Fruit fly (Drosophila melanogaster): ENCODE measurements around the gene side-VII.
A peak's percentile ranks its signal among the peaks of the same experiment; 100 is the strongest.

Gene side-VII

DNA sequence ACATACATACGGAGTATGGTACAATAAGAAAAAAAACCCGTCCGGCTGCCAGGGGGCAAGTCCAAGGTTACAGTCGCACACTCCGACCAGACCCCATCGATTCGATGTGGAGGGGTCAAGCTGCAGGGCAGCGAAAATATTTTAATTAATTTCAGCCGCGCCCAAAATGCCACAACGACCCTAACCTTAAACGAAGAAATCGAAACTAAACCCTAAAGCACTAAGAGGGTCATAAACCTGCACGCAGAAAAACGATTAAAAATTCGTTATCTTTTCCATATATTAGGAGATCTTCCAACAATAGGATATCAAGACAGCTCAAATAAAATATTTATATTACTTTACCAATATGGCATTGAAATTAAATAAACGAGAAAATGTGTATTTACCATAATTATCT is 37.9 kb downstream of the side-VII start (continued):
- TF ChIP-seq Hr78 (GFP tag; optimal IDR thresholded peaks at IDR 0.05) = peak in 1 of 2 experiments; percentile 72
- TF ChIP-seq CG17359 (tag; optimal IDR thresholded peaks at IDR 0.05) = peak; percentile 30
- peak; percentile 23 for TF ChIP-seq CoRest (tag; optimal IDR thresholded peaks at IDR 0.05)
- TF ChIP-seq Ssrp (tag; optimal IDR thresholded peaks at IDR 0.05) = peak; percentile 24
- TF ChIP-seq Xbp1 (GFP tag; optimal IDR thresholded peaks at IDR 0.05) = peak; percentile 13
- peak; percentile 33 for TF ChIP-seq CG2120 (GFP tag; optimal IDR thresholded peaks at IDR 0.05)
- TF ChIP-seq CG12391 (tag; optimal IDR thresholded peaks at IDR 0.05) = peak; percentile 21
- peak in 1 of 2 experiments; percentile 64 for TF ChIP-seq Hr51 (GFP tag; optimal IDR thresholded peaks at IDR 0.05)
- TF ChIP-seq lilli (GFP tag; optimal IDR thresholded peaks at IDR 0.05) = peak; percentile 2
- peak; percentile 20 for TF ChIP-seq Fer3 (tag; optimal IDR thresholded peaks at IDR 0.05)
- peak; percentile 22 for TF ChIP-seq dmrt99B (tag; optimal IDR thresholded peaks at IDR 0.05)

dm6 chr3R:9701148-9701703 is 38.6 kb downstream of the side-VII start:
- TF ChIP-seq CG12299 (tag; optimal IDR thresholded peaks at IDR 0.05) (no peak), gem (tag; optimal IDR thresholded peaks at IDR 0.05) (peak; percentile 36), twi (tag; optimal IDR thresholded peaks at IDR 0.05) (no peak), HmgZ (tag; optimal IDR thresholded peaks at IDR 0.05) (peak; percentile 21), CG14014 (GFP tag; IDR thresholded peaks at IDR 0.05) (no peak), Ets65A (GFP tag) (no peak), odd (GFP tag; optimal IDR thresholded peaks at IDR 0.05) (no peak), CG32532 (GFP tag; IDR thresholded peaks at IDR 0.05) (no peak), Dip3 (GFP tag; optimal IDR thresholded peaks at IDR 0.05) (peak; percentile 15), cwo (GFP tag; optimal IDR thresholded peaks at IDR 0.05) (peak; percentile 10), pzg (GFP tag; optimal IDR thresholded peaks at IDR 0.05) (no peak), CG17802 (tag; optimal IDR thresholded peaks at IDR 0.05) (no peak), so (GFP tag; IDR thresholded peaks at IDR 0.05) (no peak), phol (tag; optimal IDR thresholded peaks at IDR 0.05) (no peak), BtbVII (GFP tag; optimal IDR thresholded peaks at IDR 0.05) (peak; percentile 31), sima (GFP tag; optimal IDR thresholded peaks at IDR 0.05) (no peak), Side (GFP tag; optimal IDR thresholded peaks at IDR 0.05) (peak; percentile 28), hkb (optimal IDR thresholded peaks at IDR 0.05) (no peak), hkb (GFP tag; IDR thresholded peaks at IDR 0.05) (no peak), ac (GFP tag; optimal IDR thresholded peaks at IDR 0.05) (no peak), Neu2 (GFP tag; optimal IDR thresholded peaks at IDR 0.05; ENCODE audit: borderline replicate concordance) (no peak), CG3163 (GFP tag; optimal IDR thresholded peaks at IDR 0.05) (peak; percentile 49), HLHmδ (GFP tag; optimal IDR thresholded peaks at IDR 0.05) (no peak), Sry-δ (GFP tag; optimal IDR thresholded peaks at IDR 0.05) (no peak), Adf1 (GFP tag; IDR thresholded peaks at IDR 0.05) (no peak), bab2 (GFP tag; optimal IDR thresholded peaks at IDR 0.05) (peak; percentile 32), CG11247 (GFP tag; IDR thresholded peaks at IDR 0.05) (no peak), CG7963 (GFP tag; IDR thresholded peaks at IDR 0.05; ENCODE audit: partially characterized antibody) (no peak), lbe (GFP tag; optimal IDR thresholded peaks at IDR 0.05) (no peak), wdn (GFP tag; IDR thresholded peaks at IDR 0.05) (no peak), E2f1 (GFP tag; IDR thresholded peaks at IDR 0.05) (no peak), jumu (GFP tag; optimal IDR thresholded peaks at IDR 0.05) (no peak), CG15514 (GFP tag; optimal IDR thresholded peaks at IDR 0.05) (peak; percentile 30), Myb (GFP tag; optimal IDR thresholded peaks at IDR 0.05) (peak; percentile 2), CG3281 (GFP tag; optimal IDR thresholded peaks at IDR 0.05) (peak; percentile 59), CG18764 (GFP tag; optimal IDR thresholded peaks at IDR 0.05) (no peak), CG7372 (GFP tag; IDR thresholded peaks at IDR 0.05) (no peak), C15 (GFP tag; IDR thresholded peaks at IDR 0.05) (no peak), CG1233 (GFP tag; optimal IDR thresholded peaks at IDR 0.05) (peak; percentile 51)

Measured in whole organism, embryonic.